Fruit fly (Drosophila melanogaster): Measurements from ENCODE around the gene GluRIA.

DNA sequence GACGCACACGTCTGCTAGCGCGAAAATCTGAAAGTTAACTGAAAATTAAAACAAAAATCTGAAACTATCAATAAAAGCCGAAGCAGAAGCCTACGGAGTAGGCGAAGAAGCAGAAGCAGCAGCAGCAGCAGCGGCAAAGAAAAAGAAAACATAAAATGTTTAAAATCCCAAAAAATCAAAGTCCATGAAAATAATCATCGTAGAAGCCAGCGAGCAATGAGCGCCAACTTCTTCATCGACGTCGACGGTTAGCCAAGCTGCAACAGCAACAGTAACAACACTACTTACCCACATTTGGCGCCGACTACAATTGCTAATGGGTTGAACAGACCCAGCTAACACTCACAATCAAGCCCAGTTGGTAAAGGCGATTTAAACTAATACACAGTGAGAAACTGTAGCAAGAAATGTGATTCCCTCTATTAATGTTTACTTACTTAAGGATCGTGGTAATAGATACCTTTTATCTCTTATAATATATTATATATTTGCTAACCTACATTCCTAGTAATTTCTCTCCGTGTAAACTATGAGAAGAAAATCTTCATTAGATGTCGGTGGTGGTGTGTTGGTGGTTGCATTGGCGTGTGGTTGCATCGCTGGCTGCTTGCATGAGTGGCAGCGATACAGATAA, 34.3 kb upstream of the GluRIA start, which contains the start of gene jv:
- TF ChIP-seq CG8478 (optimal IDR thresholded peaks at IDR 0.05) = no peak
- no peak for TF ChIP-seq CTCF (optimal IDR thresholded peaks at IDR 0.05)
